Worm (Caenorhabditis elegans) whole organism, midembryonic: ENCODE data around the gene C15H9.9.

ENCODE experiments used
- cog-1 ChIP-seq: sonication (generic microtip); optimal IDR thresholded peaks from 2 replicates; lab custom pipeline; 2016; ENCODE audit warnings: missing genetic modification characterization, missing compliant biosample characterization
- klf-2 ChIP-seq: fragments of 200-800 bp; sonication (Bioruptor generic); conservative IDR thresholded peaks from 2 replicates; pipeline ENCODE4 v1.3.6; 2022; ENCODE audit warnings: missing genetic modification reagents, missing genetic modification characterization, missing compliant biosample characterization
- med-1 ChIP-seq: sonication (generic microtip); optimal IDR thresholded peaks from 2 replicates; lab custom pipeline; 2017; ENCODE audit warnings: missing genetic modification characterization, mild to moderate bottlenecking, missing compliant biosample characterization, antibody characterized with exemption, missing genetic modification reagents; ENCODE audit not compliant: insufficient read depth

ce11 chrX:6121279-6121678, 6.8 kb downstream of the C15H9.9 start:
- TF ChIP-seq med-1, result no peak
- TF ChIP-seq klf-2 (GFP tag; lab: Robert Waterston, UW), result no peak
- TF ChIP-seq cog-1, result no peak
